Fruit fly (Drosophila melanogaster): ENCODE data around the gene Larp4B.

dm6 chr3L:3283264-3283663 is 58.6 kb downstream of the Larp4B start:
- TF ChIP-seq dimm (GFP tag; IDR thresholded peaks at IDR 0.05) (no peak), NC2α (GFP tag; optimal IDR thresholded peaks at IDR 0.05) (no peak)

Measured in whole organism, embryonic.